Fruit fly (Drosophila melanogaster) S2 (cell line): ENCODE measurements around the gene Ance-2.

Experiments
- CG8478 ChIP-seq: fragments of >200 bp; optimal IDR thresholded peaks from 2 replicates; lab custom pipeline; 2018
- CTCF ChIP-seq, 2 experiments: fragments of >200 bp; optimal IDR thresholded peaks; 2 replicates each; lab custom pipeline; 2018

Ance-2 gene

dm6 chr2L:13900111-13900930, 8.8 kb upstream of the Ance-2 start:
- TF ChIP-seq CG8478 (lab: Kevin White, UChicago) (no peak), CTCF (optimal IDR thresholded peaks at IDR 0.05; lab: Kevin White, UChicago) (no peak)

dm6 chr2L:13903796-13904330, 5.3 kb upstream of the Ance-2 start:
- TF ChIP-seq CG8478 (lab: Kevin White, UChicago) = no peak
- no peak for TF ChIP-seq CTCF (optimal IDR thresholded peaks at IDR 0.05; lab: Kevin White, UChicago)

dm6 chr2L:13904331-13904911, 4.7 kb upstream of the Ance-2 start, which contains the start of gene Smg5:
TSS of gene Smg5 (minus strand) at chr2L:13904661.
- TF ChIP-seq CG8478 (lab: Kevin White, UChicago) (no peak), CTCF (optimal IDR thresholded peaks at IDR 0.05; lab: Kevin White, UChicago) (peak; percentile 32 to 51)

dm6 chr2L:13905072-13905847, 3.9 kb upstream of the Ance-2 start, which contains the start of gene Ance:
TSS of gene Ance (plus strand) at chr2L:13905645.
- TF ChIP-seq CTCF (optimal IDR thresholded peaks at IDR 0.05; lab: Kevin White, UChicago) (no peak), CG8478 (lab: Kevin White, UChicago) (no peak)

dm6 chr2L:13905848-13906585, 3.1 kb upstream of the Ance-2 start:
- TF ChIP-seq CTCF (optimal IDR thresholded peaks at IDR 0.05; lab: Kevin White, UChicago) (no peak), CG8478 (lab: Kevin White, UChicago) (no peak)

- TF ChIP-seq CG8478 (lab: Kevin White, UChicago) = no peak
- no peak for TF ChIP-seq CTCF (optimal IDR thresholded peaks at IDR 0.05; lab: Kevin White, UChicago)
Measured at dm6 chr2L:13911783-13912182, 2.6 kb downstream of the Ance-2 start, which contains the start of gene Acyp. TSS of gene Acyp (plus strand) at chr2L:13912083.

- no peak for TF ChIP-seq CTCF (optimal IDR thresholded peaks at IDR 0.05; lab: Kevin White, UChicago)
- TF ChIP-seq CG8478 (lab: Kevin White, UChicago) = no peak
Measured at dm6 chr2L:13914425-13914824, 5.3 kb downstream of the Ance-2 start, which contains the start of gene Ance-3. TSS of gene Ance-3 (plus strand) at chr2L:13914725.

dm6 chr2L:13923453-13923852, 14.3 kb downstream of the Ance-2 start, which contains the start of gene Vajk1:
TSS of gene Vajk1 (minus strand) at chr2L:13923553.
- TF ChIP-seq CTCF (optimal IDR thresholded peaks at IDR 0.05; lab: Kevin White, UChicago) = no peak

- TF ChIP-seq CTCF (optimal IDR thresholded peaks at IDR 0.05; lab: Kevin White, UChicago) (no peak), CG8478 (lab: Kevin White, UChicago) (no peak)
Measured at dm6 chr2L:13923984-13924383, 14.9 kb downstream of the Ance-2 start.

- TF ChIP-seq CG8478 (lab: Kevin White, UChicago) = no peak
- TF ChIP-seq CTCF (optimal IDR thresholded peaks at IDR 0.05; lab: Kevin White, UChicago) = no peak
Measured at dm6 chr2L:13925699-13926098, 16.6 kb downstream of the Ance-2 start.

dm6 chr2L:13928461-13928860, 19.3 kb downstream of the Ance-2 start:
- no peak for TF ChIP-seq CG8478 (lab: Kevin White, UChicago)
- TF ChIP-seq CTCF (optimal IDR thresholded peaks at IDR 0.05; lab: Kevin White, UChicago) = no peak

dm6 chr2L:13931318-13931717, 22.2 kb downstream of the Ance-2 start, which contains the start of gene CG42711:
TSS of gene CG42711 (minus strand) at chr2L:13931362.
- no peak for TF ChIP-seq CG8478 (lab: Kevin White, UChicago)
- no peak for TF ChIP-seq CTCF (optimal IDR thresholded peaks at IDR 0.05; lab: Kevin White, UChicago)

- TF ChIP-seq CTCF (optimal IDR thresholded peaks at IDR 0.05; lab: Kevin White, UChicago) (no peak), CG8478 (lab: Kevin White, UChicago) (no peak)
Measured at dm6 chr2L:13934542-13935065, 25.5 kb downstream of the Ance-2 start, which contains the start of gene Vajk2. TSS of gene Vajk2 (minus strand) at chr2L:13934692.
